Worm (Caenorhabditis elegans) whole organism, early embryonic: ENCODE results near the gene nspg-10.

Experiments used
- B0310.2 ChIP-seq: sonication (generic microtip); optimal IDR thresholded peaks from 2 replicates; lab custom pipeline; 2016; ENCODE audit warnings: mild to moderate bottlenecking, missing genetic modification characterization, missing compliant biosample characterization
- F13C5.2 ChIP-seq: sonication (generic microtip); optimal IDR thresholded peaks from 2 replicates; lab custom pipeline; 2017; ENCODE audit warnings: mild to moderate bottlenecking, missing genetic modification characterization, inconsistent platforms, missing compliant biosample characterization
- aly-1 ChIP-seq: sonication (generic microtip); optimal IDR thresholded peaks from 2 replicates; lab custom pipeline; 2016; ENCODE audit warnings: missing genetic modification characterization, missing compliant biosample characterization
- ama-1 ChIP-seq: fragments of 150-350 bp; optimal IDR thresholded peaks from 2 replicates; lab custom pipeline; 2014
- ceh-13 ChIP-seq: fragments of 200-800 bp; sonication (Bioruptor generic); optimal IDR thresholded peaks from 2 replicates; lab custom pipeline; 2018; ENCODE audit warnings: mild to moderate bottlenecking, missing genetic modification characterization, missing compliant biosample characterization
- ceh-36 ChIP-seq: sonication (generic microtip); optimal IDR thresholded peaks from 2 replicates; lab custom pipeline; 2016; ENCODE audit warnings: missing genetic modification characterization, inconsistent platforms, missing compliant biosample characterization
- ets-7 ChIP-seq: sonication (generic microtip); optimal IDR thresholded peaks from 2 replicates; lab custom pipeline; 2016; ENCODE audit warnings: missing genotype, missing genetic modification characterization, missing compliant biosample characterization
- flt-1 ChIP-seq: fragments of 200-800 bp; sonication (Bioruptor generic); IDR thresholded peaks from 2 replicates; pipeline ENCODE4 v1.3.6; 2022; ENCODE audit warnings: missing genetic modification characterization, missing compliant biosample characterization
- hmbx-1 ChIP-seq: sonication (generic microtip); optimal IDR thresholded peaks from 2 replicates; lab custom pipeline; 2016; ENCODE audit warnings: mild to moderate bottlenecking, missing genetic modification characterization, missing compliant biosample characterization
- hmg-4 ChIP-seq: fragments of 200-800 bp; sonication (Bioruptor generic); optimal IDR thresholded peaks from 2 replicates; lab custom pipeline; 2018; ENCODE audit warnings: mild to moderate bottlenecking, missing genetic modification characterization, missing compliant biosample characterization
- hnd-1 ChIP-seq: sonication (generic microtip); optimal IDR thresholded peaks from 2 replicates; lab custom pipeline; 2016; ENCODE audit warnings: missing genetic modification characterization, missing compliant biosample characterization
- pes-1 ChIP-seq: fragments of 200-800 bp; sonication (Bioruptor generic); IDR thresholded peaks from 2 replicates; pipeline ENCODE4 v1.3.6; 2022; ENCODE audit warnings: missing genetic modification reagents, missing genetic modification characterization, missing compliant biosample characterization
- scrt-1 ChIP-seq: fragments of 200-800 bp; sonication (Bioruptor generic); IDR thresholded peaks from 2 replicates; pipeline ENCODE4 v1.3.6; 2022; ENCODE audit warnings: missing genetic modification characterization, missing compliant biosample characterization
- sea-1 ChIP-seq: fragments of 200-800 bp; sonication (Bioruptor generic); conservative IDR thresholded peaks from 2 replicates; pipeline ENCODE4 v1.3.6; 2022; ENCODE audit warnings: missing genetic modification characterization, missing compliant biosample characterization
- tbx-11 ChIP-seq: fragments of 200-800 bp; sonication (Bioruptor generic); IDR thresholded peaks from 2 replicates; pipeline ENCODE4 v1.3.6; 2022; ENCODE audit warnings: missing genetic modification characterization, missing compliant biosample characterization
- tbx-37 ChIP-seq: fragments of 200-800 bp; sonication (Bioruptor generic); conservative IDR thresholded peaks from 2 replicates; pipeline ENCODE4 v1.3.6; 2022; ENCODE audit warnings: missing genetic modification reagents, missing genetic modification characterization, missing compliant biosample characterization
- tra-4 ChIP-seq: sonication (generic microtip); optimal IDR thresholded peaks from 2 replicates; lab custom pipeline; 2017; ENCODE audit warnings: missing genetic modification characterization, missing compliant biosample characterization

The nspg-10 gene

ce11 chrIV:4653708-4654107 is 48.1 kb downstream of the nspg-10 start:
- no peak for TF ChIP-seq scrt-1 (GFP tag; lab: Robert Waterston, UW)
- no peak for TF ChIP-seq ceh-13 (GFP tag; lab: Kevin White, UChicago)
- TF ChIP-seq ets-7 (tag; lab: Kevin White, UChicago) = no peak
- no peak for TF ChIP-seq tra-4 (tag; lab: Kevin White, UChicago)
- TF ChIP-seq tbx-37 = no peak
- TF ChIP-seq hnd-1 (tag; lab: Kevin White, UChicago) = no peak
- no peak for TF ChIP-seq ama-1 (lab: Kevin White, UChicago)
- TF ChIP-seq ceh-36 (tag; lab: Kevin White, UChicago) = no peak
- TF ChIP-seq hmbx-1 (tag; lab: Kevin White, UChicago) = no peak
- no peak for TF ChIP-seq aly-1 (tag; lab: Kevin White, UChicago)
- no peak for TF ChIP-seq B0310.2
- TF ChIP-seq hmg-4 (GFP tag; lab: Kevin White, UChicago) = no peak
- TF ChIP-seq flt-1 (GFP tag; lab: Robert Waterston, UW) = no peak
- no peak for TF ChIP-seq tbx-11 (GFP tag; lab: Robert Waterston, UW)
- no peak for TF ChIP-seq pes-1 (GFP tag; lab: Robert Waterston, UW)
- no peak for TF ChIP-seq sea-1 (GFP tag; lab: Robert Waterston, UW)

DNA sequence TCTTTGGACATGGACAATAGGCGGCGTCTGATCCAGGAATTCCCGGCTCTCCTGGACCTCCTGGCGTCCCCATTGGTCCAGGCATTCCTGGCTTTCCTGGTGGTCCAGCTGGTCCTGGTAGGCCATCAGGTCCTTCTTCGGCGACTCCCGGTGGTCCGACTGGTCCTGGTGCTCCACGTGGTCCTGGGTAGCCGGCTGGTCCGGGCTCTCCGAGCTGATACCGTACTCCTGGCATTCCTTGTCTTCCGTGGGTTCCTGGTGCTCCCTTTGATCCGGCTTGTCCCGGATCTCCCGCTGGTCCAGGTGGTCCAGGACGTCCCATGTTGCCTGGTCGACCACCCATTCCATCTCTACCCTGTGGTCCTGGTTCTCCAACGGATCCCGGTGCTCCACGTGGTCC is 50.4 kb downstream of the nspg-10 start:
- TF ChIP-seq hnd-1 (tag; lab: Kevin White, UChicago) (no peak), ceh-36 (tag; lab: Kevin White, UChicago) (no peak), B0310.2 (no peak), tbx-37 (no peak), ceh-13 (GFP tag; lab: Kevin White, UChicago) (no peak), sea-1 (GFP tag; lab: Robert Waterston, UW) (no peak), aly-1 (tag; lab: Kevin White, UChicago) (no peak), F13C5.2 (no peak), hmbx-1 (tag; lab: Kevin White, UChicago) (no peak), tbx-11 (GFP tag; lab: Robert Waterston, UW) (no peak), ama-1 (lab: Kevin White, UChicago) (no peak), scrt-1 (GFP tag; lab: Robert Waterston, UW) (no peak), tra-4 (tag; lab: Kevin White, UChicago) (no peak)

ce11 chrIV:4656380-4656779 is 50.8 kb downstream of the nspg-10 start:
- TF ChIP-seq pes-1 (GFP tag; lab: Robert Waterston, UW) = no peak
- TF ChIP-seq B0310.2 = no peak
- no peak for TF ChIP-seq ama-1 (lab: Kevin White, UChicago)
- no peak for TF ChIP-seq hmg-4 (GFP tag; lab: Kevin White, UChicago)
- no peak for TF ChIP-seq hmbx-1 (tag; lab: Kevin White, UChicago)
- no peak for TF ChIP-seq sea-1 (GFP tag; lab: Robert Waterston, UW)
- TF ChIP-seq ets-7 (tag; lab: Kevin White, UChicago) = no peak
- no peak for TF ChIP-seq scrt-1 (GFP tag; lab: Robert Waterston, UW)
- no peak for TF ChIP-seq tbx-37
- TF ChIP-seq ceh-36 (tag; lab: Kevin White, UChicago) = no peak
- TF ChIP-seq hnd-1 (tag; lab: Kevin White, UChicago) = no peak
- no peak for TF ChIP-seq F13C5.2
- TF ChIP-seq tbx-11 (GFP tag; lab: Robert Waterston, UW) = no peak
- no peak for TF ChIP-seq flt-1 (GFP tag; lab: Robert Waterston, UW)
- no peak for TF ChIP-seq ceh-13 (GFP tag; lab: Kevin White, UChicago)
- no peak for TF ChIP-seq aly-1 (tag; lab: Kevin White, UChicago)
- TF ChIP-seq tra-4 (tag; lab: Kevin White, UChicago) = no peak
